Worm (Caenorhabditis elegans): ENCODE results near the gene aptf-2.

The aptf-2 gene

DNA sequence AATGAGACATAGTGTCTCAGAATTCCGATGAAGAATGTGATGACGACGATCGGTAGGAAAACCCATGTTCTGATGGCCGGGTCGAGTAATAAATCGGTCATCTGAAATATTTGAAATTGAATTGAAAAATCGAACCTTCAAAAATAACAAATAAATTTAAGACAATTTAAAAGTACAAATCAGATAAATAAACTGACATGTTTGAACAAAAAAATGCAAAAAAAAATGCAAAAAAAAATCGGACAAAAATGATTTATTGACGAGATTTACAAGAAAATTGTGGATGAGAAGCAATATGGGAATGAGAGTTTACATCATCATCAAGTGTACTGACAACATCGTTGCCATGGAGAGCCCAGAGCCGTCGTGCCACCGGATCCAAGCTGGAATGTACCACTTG lies 34.0 kb downstream of the aptf-2 start, which contains the start of gene emc-3:
emc-3 (minus strand) TSS at position 101 of the 400 bp plus-strand sequence.
- TF ChIP-seq nfya-1 (tag; optimal IDR thresholded peaks at IDR 0.05) (no peak), F13H6.1 (tag; optimal IDR thresholded peaks at IDR 0.05) (no peak), sox-4 (tag; optimal IDR thresholded peaks at IDR 0.05) (no peak), ceh-9 (tag; optimal IDR thresholded peaks at IDR 0.05) (no peak), hlh-8 (tag; optimal IDR thresholded peaks at IDR 0.05) (no peak)

DNA sequence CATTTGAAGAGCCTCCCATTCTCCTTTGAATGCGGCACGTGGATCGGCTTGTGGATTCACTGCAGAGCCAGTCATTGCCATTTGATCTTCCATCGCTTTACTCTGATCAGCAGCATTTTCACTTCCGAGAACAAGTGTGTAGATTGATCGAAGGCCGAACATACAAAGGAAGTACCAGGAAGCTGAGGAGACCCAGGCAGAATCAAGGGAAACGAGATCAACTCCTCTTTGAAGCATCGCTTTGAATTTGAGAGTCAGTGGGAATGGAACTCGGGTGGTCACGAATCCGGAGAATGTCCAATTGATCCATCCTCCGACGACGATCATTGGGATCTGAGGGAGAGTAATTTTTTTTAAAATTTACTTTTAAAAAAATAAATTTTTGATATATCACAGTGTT lies 35.3 kb downstream of the aptf-2 start:
- no peak for TF ChIP-seq syd-9 (tag; optimal IDR thresholded peaks at IDR 0.05)
- no peak for TF ChIP-seq fkh-10 (GFP tag; optimal IDR thresholded peaks at IDR 0.05)
- no peak for TF ChIP-seq ama-1 (optimal IDR thresholded peaks at IDR 0.05)
- no peak for TF ChIP-seq odd-2 (tag; optimal IDR thresholded peaks at IDR 0.05)
- TF ChIP-seq ttx-3 (tag; optimal IDR thresholded peaks at IDR 0.05) = no peak
- no peak for TF ChIP-seq ceh-24 (tag; optimal IDR thresholded peaks at IDR 0.05)
- TF ChIP-seq pha-4 (tag; optimal IDR thresholded peaks at IDR 0.05) = no peak
- no peak for TF ChIP-seq hlh-8 (tag; optimal IDR thresholded peaks at IDR 0.05)
- no peak for TF ChIP-seq dmd-4 (tag; optimal IDR thresholded peaks at IDR 0.05; ENCODE audit: borderline replicate concordance)
- no peak for TF ChIP-seq ref-2 (tag; optimal IDR thresholded peaks at IDR 0.05)
- no peak for TF ChIP-seq F13H6.1 (tag; optimal IDR thresholded peaks at IDR 0.05)
- TF ChIP-seq ceh-22 (tag; optimal IDR thresholded peaks at IDR 0.05) = no peak
- no peak for TF ChIP-seq che-1 (tag; optimal IDR thresholded peaks at IDR 0.05)
- TF ChIP-seq unc-86 (tag; optimal IDR thresholded peaks at IDR 0.05) = no peak
- no peak for TF ChIP-seq lin-11 (tag; optimal IDR thresholded peaks at IDR 0.05)
- no peak for TF ChIP-seq pat-9 (tag; optimal IDR thresholded peaks at IDR 0.05)
- no peak for TF ChIP-seq ceh-48 (tag; optimal IDR thresholded peaks at IDR 0.05)
- no peak for TF ChIP-seq ahr-1 (tag; optimal IDR thresholded peaks at IDR 0.05)

DNA sequence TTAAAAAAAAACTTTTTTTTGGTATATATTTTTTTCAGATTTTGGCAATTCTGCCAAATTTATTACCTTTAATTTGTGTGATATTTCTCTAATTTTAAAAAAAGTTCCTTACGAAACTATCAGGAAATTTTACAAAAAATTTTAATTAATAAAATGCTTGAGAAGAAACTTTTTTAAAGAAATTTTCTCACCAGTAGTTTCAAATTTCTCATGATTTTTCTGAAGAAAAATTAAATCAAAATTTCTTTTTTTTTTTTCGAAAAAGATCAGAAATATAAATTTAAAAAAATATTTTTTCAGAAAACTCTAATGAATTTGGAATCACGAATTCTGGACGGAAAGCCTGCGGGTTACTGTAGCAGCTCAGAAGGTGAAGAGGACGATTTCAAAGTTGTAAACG lies 38.1 kb downstream of the aptf-2 start, which contains the start of gene mau-8:
mau-8 (plus strand) TSS at position 301 of the 400 bp plus-strand sequence.
- TF ChIP-seq ahr-1 (tag; optimal IDR thresholded peaks at IDR 0.05) (no peak), syd-9 (tag; optimal IDR thresholded peaks at IDR 0.05) (no peak), elt-4 (tag; optimal IDR thresholded peaks at IDR 0.05) (no peak), unc-55 (GFP tag; optimal IDR thresholded peaks at IDR 0.05) (no peak), mec-3 (tag; optimal IDR thresholded peaks at IDR 0.05; ENCODE audit: borderline replicate concordance) (no peak), ets-4 (tag; optimal IDR thresholded peaks at IDR 0.05) (no peak), eyg-1 (tag; optimal IDR thresholded peaks at IDR 0.05) (no peak), nhr-232 (tag; optimal IDR thresholded peaks at IDR 0.05) (no peak), ref-2 (tag; optimal IDR thresholded peaks at IDR 0.05) (no peak), ceh-48 (tag; optimal IDR thresholded peaks at IDR 0.05) (no peak)

DNA sequence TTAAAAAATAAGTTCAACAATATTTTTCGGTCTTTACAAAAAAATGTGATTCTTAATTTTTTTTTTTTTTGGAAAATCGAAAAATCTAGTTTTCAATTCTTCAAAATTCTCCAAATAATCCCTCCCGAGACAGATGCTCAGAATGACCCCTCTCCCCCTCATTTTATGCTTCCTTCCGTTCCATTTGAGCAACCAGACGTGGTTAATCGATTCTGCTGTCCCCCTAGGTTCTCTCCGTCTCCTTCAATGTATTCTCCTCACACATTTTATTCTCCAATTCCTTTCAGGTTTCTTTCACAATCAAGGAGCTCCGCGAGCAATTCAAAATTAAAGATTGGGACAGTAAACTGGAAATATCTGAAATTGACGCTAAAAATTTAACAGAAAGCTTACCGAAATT lies 40.9 kb downstream of the aptf-2 start:
- TF ChIP-seq ceh-48 (tag; optimal IDR thresholded peaks at IDR 0.05) = peak; percentile 54
- no peak for TF ChIP-seq sox-2 (GFP tag; IDR thresholded peaks at IDR 0.05)

DNA sequence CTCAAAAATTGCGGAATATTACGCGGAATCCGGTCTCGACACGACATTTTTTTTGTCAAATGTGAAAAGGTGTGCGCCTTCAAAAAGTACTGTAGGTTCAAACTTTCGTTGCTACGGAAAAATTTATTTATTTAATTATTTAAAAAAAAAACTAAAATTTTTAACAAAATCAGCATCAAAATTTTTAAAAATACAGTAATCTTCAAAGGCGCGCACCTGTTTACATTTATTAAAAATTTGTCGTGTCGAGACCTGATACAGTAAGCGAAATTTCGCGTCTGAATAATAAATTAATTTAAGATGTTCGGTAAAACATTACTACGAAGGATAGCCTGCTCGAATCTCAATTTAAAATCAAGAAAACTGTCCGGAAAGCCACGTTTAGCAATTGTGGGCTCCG lies 44.2 kb downstream of the aptf-2 start, which contains the start of gene Y62E10A.6:
Y62E10A.6 (plus strand) TSS at position 301 of the 400 bp plus-strand sequence.
- TF ChIP-seq ceh-31 (tag; optimal IDR thresholded peaks at IDR 0.05) (no peak), K02D7.2 (tag; optimal IDR thresholded peaks at IDR 0.05) (no peak), fkh-6 (tag; optimal IDR thresholded peaks at IDR 0.05) (no peak), pat-9 (tag; optimal IDR thresholded peaks at IDR 0.05) (no peak), eyg-1 (tag; optimal IDR thresholded peaks at IDR 0.05) (no peak), hlh-15 (tag; optimal IDR thresholded peaks at IDR 0.05) (no peak), ref-2 (tag; optimal IDR thresholded peaks at IDR 0.05) (no peak), ceh-30 (tag; optimal IDR thresholded peaks at IDR 0.05) (no peak), fkh-10 (GFP tag; optimal IDR thresholded peaks at IDR 0.05) (no peak), ceh-18 (tag; optimal IDR thresholded peaks at IDR 0.05) (no peak)
